Fruit fly (Drosophila melanogaster) whole organism, embryonic: ENCODE data around the gene Trl.

ENCODE experiments used
- Abd-B ChIP-seq: fragments of 200-800 bp; sonication (Bioruptor generic); optimal IDR thresholded peaks from 2 replicates; lab custom pipeline; 2018; ENCODE audit warnings: missing biosample characterization, mild to moderate bottlenecking, missing genetic modification characterization, moderate library complexity
- Adf1 ChIP-seq: fragments of 200-800 bp; sonication (Bioruptor generic); IDR thresholded peaks from 2 replicates; pipeline ENCODE4 v1.3.6; 2022; ENCODE audit warnings: missing biosample characterization, missing genetic modification characterization
- CG10543 ChIP-seq: fragments of 200-800 bp; sonication (Bioruptor generic); optimal IDR thresholded peaks from 3 replicates; lab custom pipeline; 2017; ENCODE audit warnings: missing biosample characterization, mild to moderate bottlenecking, missing genetic modification characterization, moderate library complexity
- CG11456 ChIP-seq: fragments of 200-800 bp; sonication (Bioruptor generic); IDR thresholded peaks from 3 replicates; pipeline ENCODE4 v1.3.6; 2022; ENCODE audit warnings: missing biosample characterization, missing genetic modification characterization
- CG12071 ChIP-seq: fragments of 200-800 bp; sonication (Bioruptor generic); optimal IDR thresholded peaks from 3 replicates; lab custom pipeline; 2018; ENCODE audit warnings: missing biosample characterization, mild to moderate bottlenecking, missing genetic modification characterization
- CG12942 ChIP-seq: fragments of 200-800 bp; sonication (Bioruptor generic); optimal IDR thresholded peaks from 3 replicates; lab custom pipeline; 2016; ENCODE audit warnings: missing biosample characterization, missing genetic modification characterization
- CG13123 ChIP-seq: fragments of 200-800 bp; sonication (Bioruptor generic); optimal IDR thresholded peaks from 2 replicates; lab custom pipeline; 2016; ENCODE audit warnings: missing biosample characterization, missing genetic modification characterization
- CG15479 ChIP-seq: fragments of 200-800 bp; sonication (Bioruptor generic); optimal IDR thresholded peaks from 3 replicates; lab custom pipeline; 2019; ENCODE audit warnings: missing biosample characterization, mild to moderate bottlenecking, missing genetic modification characterization, moderate library complexity
- CG15696 ChIP-seq: fragments of 200-800 bp; sonication (Bioruptor generic); optimal IDR thresholded peaks from 2 replicates; lab custom pipeline; 2019; ENCODE audit warnings: missing biosample characterization, mild to moderate bottlenecking, missing genetic modification characterization, moderate library complexity
- CG17328 ChIP-seq: fragments of 200-800 bp; sonication (Bioruptor generic); IDR thresholded peaks from 2 replicates; pipeline ENCODE4 v1.3.6; 2022; ENCODE audit warnings: missing biosample characterization, missing genetic modification characterization
- CG17568 ChIP-seq: fragments of 200-800 bp; sonication (Bioruptor generic); optimal IDR thresholded peaks from 2 replicates; lab custom pipeline; 2018; ENCODE audit warnings: missing biosample characterization, mild to moderate bottlenecking, missing genetic modification characterization, moderate library complexity
- CG18476 ChIP-seq: fragments of 200-800 bp; sonication (Bioruptor generic); optimal IDR thresholded peaks from 2 replicates; lab custom pipeline; 2016; ENCODE audit warnings: missing biosample characterization, mild to moderate bottlenecking, missing genetic modification characterization
- CG30431 ChIP-seq: fragments of 200-800 bp; sonication (Bioruptor generic); optimal IDR thresholded peaks from 2 replicates; lab custom pipeline; 2017; ENCODE audit warnings: missing biosample characterization, missing genetic modification characterization
- CG31388 ChIP-seq: fragments of 200-800 bp; sonication (Bioruptor generic); optimal IDR thresholded peaks from 2 replicates; lab custom pipeline; 2016; ENCODE audit warnings: missing biosample characterization, missing genetic modification characterization
- CG42726 ChIP-seq: fragments of 200-800 bp; sonication (Bioruptor generic); IDR thresholded peaks from 2 replicates; pipeline ENCODE4 v1.3.6; 2022; ENCODE audit warnings: missing biosample characterization, missing genetic modification characterization; ENCODE audit not compliant: partially characterized antibody
- CG7556 ChIP-seq: fragments of 200-800 bp; sonication (Bioruptor generic); optimal IDR thresholded peaks from 2 replicates; lab custom pipeline; 2017; ENCODE audit warnings: missing biosample characterization, mild to moderate bottlenecking, missing genetic modification characterization
- CG7987 ChIP-seq: fragments of 200-800 bp; sonication (Bioruptor generic); optimal IDR thresholded peaks from 2 replicates; lab custom pipeline; 2018; ENCODE audit warnings: missing biosample characterization, mild to moderate bottlenecking, missing genetic modification characterization, moderate library complexity
- CG8924 ChIP-seq: fragments of 200-800 bp; optimal IDR thresholded peaks from 3 replicates; lab custom pipeline; 2019; ENCODE audit warnings: missing biosample characterization, mild to moderate bottlenecking, missing genetic modification characterization, moderate library complexity
- CG8944 ChIP-seq: fragments of 200-800 bp; sonication (Bioruptor generic); optimal IDR thresholded peaks from 3 replicates; lab custom pipeline; 2016; ENCODE audit warnings: missing biosample characterization, missing genetic modification characterization
- CG9932 ChIP-seq: fragments of 200-800 bp; sonication (Bioruptor generic); IDR thresholded peaks from 2 replicates; pipeline ENCODE4 v1.3.6; 2022; ENCODE audit warnings: missing biosample characterization, missing genetic modification characterization
- Chrac-16 ChIP-seq: fragments of 200-800 bp; sonication (Bioruptor generic); optimal IDR thresholded peaks from 3 replicates; lab custom pipeline; 2016; ENCODE audit warnings: missing biosample characterization, missing genetic modification characterization
- D19A ChIP-seq: fragments of 200-800 bp; optimal IDR thresholded peaks from 3 replicates; lab custom pipeline; 2019; ENCODE audit warnings: missing biosample characterization, mild to moderate bottlenecking, missing genetic modification characterization, moderate library complexity
- Deaf1 ChIP-seq: fragments of 200-800 bp; optimal IDR thresholded peaks from 3 replicates; lab custom pipeline; 2019; ENCODE audit warnings: missing biosample characterization, mild to moderate bottlenecking, missing genetic modification characterization, moderate library complexity
- Dip3 ChIP-seq: fragments of 200-800 bp; sonication (Bioruptor generic); optimal IDR thresholded peaks from 3 replicates; lab custom pipeline; 2016; ENCODE audit warnings: missing biosample characterization, missing genetic modification characterization
- ERR ChIP-seq: fragments of 200-800 bp; sonication (Bioruptor generic); optimal IDR thresholded peaks from 2 replicates; lab custom pipeline; 2016; ENCODE audit warnings: missing biosample characterization, missing genetic modification characterization
- HLHmδ ChIP-seq: fragments of 200-800 bp; sonication (Bioruptor generic); optimal IDR thresholded peaks from 2 replicates; lab custom pipeline; 2018; ENCODE audit warnings: missing biosample characterization, mild to moderate bottlenecking, missing genetic modification characterization, moderate library complexity
- HmgZ ChIP-seq: fragments of 200-800 bp; sonication (Bioruptor generic); optimal IDR thresholded peaks from 2 replicates; lab custom pipeline; 2018; ENCODE audit warnings: missing biosample characterization, mild to moderate bottlenecking, missing genetic modification characterization
- Nf-YB ChIP-seq: fragments of 200-800 bp; sonication (Bioruptor generic); optimal IDR thresholded peaks from 3 replicates; lab custom pipeline; 2019; ENCODE audit warnings: missing biosample characterization, mild to moderate bottlenecking, missing genetic modification characterization, moderate library complexity
- Oaz ChIP-seq: fragments of 200-800 bp; sonication (Bioruptor generic); IDR thresholded peaks from 2 replicates; pipeline ENCODE4 v1.3.6; 2022; ENCODE audit warnings: missing biosample characterization, missing genetic modification characterization
- Sox102F ChIP-seq: fragments of 200-800 bp; sonication (Bioruptor generic); optimal IDR thresholded peaks from 2 replicates; lab custom pipeline; 2018; ENCODE audit warnings: missing biosample characterization, mild to moderate bottlenecking, missing genetic modification characterization, moderate library complexity
- amos ChIP-seq: fragments of 200-800 bp; sonication (Bioruptor generic); IDR thresholded peaks from 2 replicates; pipeline ENCODE4 v1.3.6; 2022; ENCODE audit warnings: missing biosample characterization, missing genetic modification characterization; ENCODE audit not compliant: partially characterized antibody
- ase ChIP-seq: fragments of 200-800 bp; sonication (Bioruptor generic); IDR thresholded peaks from 3 replicates; pipeline ENCODE4 v1.3.6; 2022; ENCODE audit warnings: missing biosample characterization, missing genetic modification characterization
- ato ChIP-seq: fragments of 200-800 bp; sonication (Bioruptor generic); IDR thresholded peaks from 2 replicates; pipeline ENCODE4 v1.3.6; 2022; ENCODE audit warnings: missing biosample characterization, missing genetic modification characterization; ENCODE audit not compliant: partially characterized antibody
- bowl ChIP-seq: fragments of 200-800 bp; sonication (Bioruptor generic); IDR thresholded peaks from 2 replicates; pipeline ENCODE4 v1.3.6; 2022; ENCODE audit warnings: missing biosample characterization, missing genetic modification characterization
- croc ChIP-seq: fragments of 200-800 bp; sonication (Bioruptor generic); conservative IDR thresholded peaks from 3 replicates; pipeline ENCODE4 v1.3.6; 2022; ENCODE audit warnings: missing biosample characterization, missing genetic modification characterization
- dati ChIP-seq: fragments of 200-800 bp; sonication (Bioruptor generic); IDR thresholded peaks from 2 replicates; pipeline ENCODE4 v1.3.6; 2022; ENCODE audit warnings: missing biosample characterization, missing genetic modification characterization
- emc ChIP-seq: fragments of 200-800 bp; sonication (Bioruptor generic); optimal IDR thresholded peaks from 2 replicates; lab custom pipeline; 2016; ENCODE audit warnings: missing biosample characterization, missing genetic modification characterization
- fd3F ChIP-seq: fragments of 200-800 bp; sonication (Bioruptor generic); optimal IDR thresholded peaks from 2 replicates; lab custom pipeline; 2018; ENCODE audit warnings: missing biosample characterization, mild to moderate bottlenecking, missing genetic modification characterization, moderate library complexity
- gem ChIP-seq: fragments of 200-800 bp; sonication (Bioruptor generic); optimal IDR thresholded peaks from 2 replicates; lab custom pipeline; 2019; ENCODE audit warnings: missing biosample characterization, mild to moderate bottlenecking, missing genetic modification characterization, moderate library complexity
- hb ChIP-seq: fragments of 200-800 bp; sonication (Bioruptor generic); IDR thresholded peaks from 3 replicates; pipeline ENCODE4 v1.3.6; 2022; ENCODE audit warnings: missing biosample characterization, missing genetic modification characterization; ENCODE audit not compliant: partially characterized antibody
- hbn ChIP-seq: fragments of 200-800 bp; sonication (Bioruptor generic); IDR thresholded peaks from 2 replicates; pipeline ENCODE4 v1.3.6; 2022; ENCODE audit warnings: missing biosample characterization, missing genetic modification characterization; ENCODE audit not compliant: partially characterized antibody
- lbe ChIP-seq: fragments of 200-800 bp; sonication (Bioruptor generic); optimal IDR thresholded peaks from 2 replicates; lab custom pipeline; 2016; ENCODE audit warnings: missing biosample characterization, mild to moderate bottlenecking, missing genetic modification characterization
- prd ChIP-seq, 3 experiments: fragments of >200 bp in 2 of 3; fragments of 200-800 bp in 1 of 3; sonication (Bioruptor generic) in 1 of 3; optimal IDR thresholded peaks in 2 of 3; IDR thresholded peaks in 1 of 3; 2 replicates in 2 of 3; 3 replicates in 1 of 3; pipeline versions ENCODE4 v1.3.6 to Lab custom; 2017 to 2022; ENCODE audit warnings: missing biosample characterization in 1 of 3, missing genetic modification characterization in 1 of 3
- pros ChIP-seq: fragments of 200-800 bp; sonication (Bioruptor generic); optimal IDR thresholded peaks from 3 replicates; lab custom pipeline; 2019; ENCODE audit warnings: missing biosample characterization, mild to moderate bottlenecking, missing genetic modification characterization, moderate library complexity
- schlank ChIP-seq: fragments of 200-800 bp; sonication (Bioruptor generic); optimal IDR thresholded peaks from 2 replicates; lab custom pipeline; 2018; ENCODE audit warnings: missing biosample characterization, mild to moderate bottlenecking, missing genetic modification characterization
- sr ChIP-seq: fragments of 200-800 bp; sonication (Bioruptor generic); IDR thresholded peaks from 3 replicates; pipeline ENCODE4 v1.3.6; 2022; ENCODE audit warnings: missing biosample characterization, missing genetic modification characterization
- ssp ChIP-seq: fragments of 200-800 bp; sonication (Bioruptor generic); IDR thresholded peaks from 2 replicates; pipeline ENCODE4 v1.3.6; 2022; ENCODE audit warnings: missing biosample characterization, missing genetic modification characterization
- yki ChIP-seq: fragments of >200 bp; optimal IDR thresholded peaks from 3 replicates; lab custom pipeline; 2018

The Trl gene

DNA sequence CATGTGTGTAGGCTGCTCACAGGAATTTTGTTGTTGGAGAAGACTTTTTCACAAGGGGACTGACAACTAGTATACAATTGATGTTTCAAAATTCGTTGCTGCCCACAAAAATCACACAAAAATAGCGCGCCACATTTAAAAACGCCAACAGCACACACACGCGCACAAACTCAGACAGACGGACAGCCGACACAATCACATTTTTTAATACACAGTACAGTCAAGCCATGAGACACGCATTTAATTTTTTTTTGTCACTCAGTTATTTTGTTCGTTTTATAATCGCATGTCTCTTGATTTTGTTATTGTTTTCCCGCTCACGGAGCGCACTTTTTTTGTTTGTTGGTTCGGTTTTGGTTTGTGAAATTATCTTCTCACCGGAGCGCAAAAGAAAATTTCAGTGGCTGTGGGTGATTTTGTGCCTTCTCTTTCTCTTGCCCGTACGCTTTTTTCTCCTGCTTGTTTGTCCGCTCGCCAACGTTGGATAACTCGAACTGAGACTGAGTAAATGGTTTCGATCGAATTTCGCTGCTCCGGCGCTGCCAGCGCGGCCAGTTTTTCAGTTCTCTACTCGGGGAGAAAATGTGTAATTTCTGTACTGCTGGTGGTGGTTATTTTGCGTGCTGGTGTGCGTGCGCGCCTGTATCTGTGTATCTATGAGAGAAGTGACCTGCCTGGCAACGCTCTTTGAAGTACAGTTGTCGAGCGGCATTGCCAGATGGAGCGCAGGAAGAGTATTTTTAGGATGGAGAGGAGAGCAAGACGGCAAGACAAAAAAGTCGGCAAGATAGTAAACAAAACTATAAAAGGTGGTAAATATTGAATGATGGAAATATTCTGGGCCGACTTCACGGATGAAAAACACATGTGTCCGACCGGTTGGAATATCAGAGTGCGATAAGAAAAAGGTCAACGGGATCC, 3.1 kb downstream of the Trl start, which contains the start of gene CG42507 (continued):
- TF ChIP-seq CG8944 (GFP tag; lab: Kevin White, UChicago) (no peak), CG7987 (GFP tag; lab: Kevin White, UChicago) (peak; percentile 61), CG15479 (no peak), hb (no peak), dati (GFP tag; lab: Robert Waterston, UW) (no peak), ERR (no peak), CG13123 (GFP tag; lab: Kevin White, UChicago) (no peak), sr (GFP tag; lab: Robert Waterston, UW) (peak; percentile 9; the same call in 1 of the 3 replicates), CG12071 (GFP tag; lab: Kevin White, UChicago) (peak; percentile 80), ase (no peak), HLHmδ (GFP tag; lab: Kevin White, UChicago) (peak; percentile 82), Deaf1 (tag; lab: Kevin White, UChicago) (no peak), Sox102F (GFP tag; lab: Kevin White, UChicago) (no peak), fd3F (GFP tag; lab: Kevin White, UChicago) (no peak), Nf-YB (GFP tag; lab: Kevin White, UChicago) (peak; percentile 5), Adf1 (GFP tag; lab: Robert Waterston, UW) (peak; percentile 83), ato (GFP tag; lab: Robert Waterston, UW) (no peak), Oaz (no peak), CG17328 (GFP tag; lab: Robert Waterston, UW) (no peak), croc (GFP tag; lab: Robert Waterston, UW) (no peak), CG17568 (GFP tag; lab: Kevin White, UChicago) (peak; percentile 62), CG30431 (GFP tag; lab: Kevin White, UChicago) (no peak), hbn (GFP tag; lab: Robert Waterston, UW) (peak; percentile 51), emc (GFP tag; lab: Kevin White, UChicago) (no peak), CG31388 (GFP tag; lab: Kevin White, UChicago) (no peak), CG9932 (GFP tag; lab: Robert Waterston, UW) (peak; percentile 49), pros (GFP tag; lab: Kevin White, UChicago) (peak; percentile 98), CG15696 (tag; lab: Kevin White, UChicago) (peak; percentile 65), yki (lab: Kevin White, UChicago) (no peak), HmgZ (tag; lab: Kevin White, UChicago) (peak; percentile 9), CG8924 (tag; lab: Kevin White, UChicago) (peak; percentile 50), CG7556 (GFP tag; lab: Kevin White, UChicago) (no peak), prd (optimal IDR thresholded peaks at IDR 0.05; lab: Kevin White, UChicago) (no peak), prd (GFP tag; IDR thresholded peaks at IDR 0.05; lab: Robert Waterston, UW) (no peak), CG10543 (peak; percentile 87), bowl (GFP tag; lab: Robert Waterston, UW) (no peak), Abd-B (GFP tag; lab: Kevin White, UChicago) (no peak), Chrac-16 (no peak), gem (tag; lab: Kevin White, UChicago) (peak; percentile 40), CG18476 (no peak), CG12942 (no peak), ssp (GFP tag; lab: Robert Waterston, UW) (no peak), CG11456 (GFP tag; lab: Robert Waterston, UW) (no peak), schlank (peak; percentile 61), D19A (tag; lab: Kevin White, UChicago) (peak; percentile 79), Dip3 (GFP tag; lab: Kevin White, UChicago) (peak; percentile 3), CG42726 (no peak), amos (GFP tag; lab: Robert Waterston, UW) (no peak; the same call in 1 of the 2 replicates), lbe (GFP tag; lab: Kevin White, UChicago) (peak; percentile 66)
